Worm (Caenorhabditis elegans): ENCODE data around the gene esyt-2.
A peak's percentile ranks its signal among the peaks of the same experiment; 100 is the strongest.

Gene esyt-2

DNA sequence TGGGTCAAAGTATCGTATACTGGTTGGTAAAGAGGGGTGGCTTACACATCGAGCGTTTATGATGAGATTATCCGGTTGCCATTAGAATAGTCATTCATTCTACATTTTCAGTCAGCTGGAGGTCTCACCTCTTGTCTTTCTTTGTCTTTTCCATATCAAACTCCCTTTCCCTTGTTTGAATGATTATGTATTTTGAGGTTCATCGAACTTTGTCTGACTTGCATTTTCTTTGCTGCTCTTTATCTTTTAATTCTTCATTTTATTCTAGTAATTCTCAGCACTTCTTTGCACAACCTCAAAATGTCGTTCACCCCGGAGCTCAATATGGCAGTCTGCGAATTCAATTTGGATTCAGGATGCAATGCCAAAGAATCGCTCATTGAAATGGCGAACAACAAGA is 9.8 kb upstream of the esyt-2 start, which contains the start of gene T12A2.3:
TSS of gene T12A2.3 (plus strand) at position 301 of the 400 bp plus-strand sequence.
- TF ChIP-seq syd-9 (tag; optimal IDR thresholded peaks at IDR 0.05) (no peak), mec-3 (tag; optimal IDR thresholded peaks at IDR 0.05; ENCODE audit: borderline replicate concordance) (no peak), gmeb-2 (tag; optimal IDR thresholded peaks at IDR 0.05) (no peak), ceh-2 (tag; optimal IDR thresholded peaks at IDR 0.05) (no peak), rnt-1 (tag; optimal IDR thresholded peaks at IDR 0.05) (no peak), pha-4 (tag; optimal IDR thresholded peaks at IDR 0.05) (no peak), ceh-9 (tag; optimal IDR thresholded peaks at IDR 0.05) (no peak), odd-2 (tag; optimal IDR thresholded peaks at IDR 0.05) (no peak), pha-2 (tag; optimal IDR thresholded peaks at IDR 0.05) (no peak), ceh-18 (tag; optimal IDR thresholded peaks at IDR 0.05) (no peak), ceh-48 (tag; optimal IDR thresholded peaks at IDR 0.05) (no peak), elt-2 (tag; optimal IDR thresholded peaks at IDR 0.05) (no peak), sox-2 (GFP tag; IDR thresholded peaks at IDR 0.05) (no peak), madf-2 (tag; optimal IDR thresholded peaks at IDR 0.05) (no peak), unc-3 (GFP tag; conservative IDR thresholded peaks at IDR 0.05) (no peak), unc-3 (tag; optimal IDR thresholded peaks at IDR 0.05) (no peak), sdc-2 (tag; optimal IDR thresholded peaks at IDR 0.05) (no peak), nhr-232 (tag; optimal IDR thresholded peaks at IDR 0.05) (no peak), K02D7.2 (tag; optimal IDR thresholded peaks at IDR 0.05) (no peak), sox-4 (tag; optimal IDR thresholded peaks at IDR 0.05) (no peak), elt-4 (tag; optimal IDR thresholded peaks at IDR 0.05) (no peak)

DNA sequence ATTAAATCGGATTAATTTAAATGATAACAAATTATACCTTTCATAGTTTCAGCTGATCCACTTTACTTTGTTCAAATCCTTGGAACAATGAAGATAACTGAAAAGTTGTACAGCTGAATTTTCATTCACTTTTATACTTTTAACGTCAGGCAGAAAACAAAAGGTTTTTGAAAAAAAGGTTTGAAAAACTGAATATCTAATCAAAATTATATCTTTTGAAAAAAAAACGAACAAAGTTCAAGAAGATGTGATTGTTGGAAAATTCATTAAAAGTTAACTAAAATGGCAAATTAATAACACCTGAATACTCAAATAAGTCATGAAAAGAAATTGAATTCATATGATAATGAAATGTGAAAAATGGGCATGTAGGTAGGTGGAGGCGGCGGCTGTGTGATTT is 5.9 kb upstream of the esyt-2 start, which contains the start of gene T12A2.21:
TSS of gene T12A2.21 (minus strand) at position 101 of the 400 bp plus-strand sequence.
- TF ChIP-seq unc-86 (tag; optimal IDR thresholded peaks at IDR 0.05) (no peak), C38D4.7 (GFP tag; optimal IDR thresholded peaks at IDR 0.05) (no peak), fkh-10 (GFP tag; optimal IDR thresholded peaks at IDR 0.05) (no peak), ceh-2 (tag; optimal IDR thresholded peaks at IDR 0.05) (no peak), ceh-6 (GFP tag; optimal IDR thresholded peaks at IDR 0.05) (no peak), ttx-3 (tag; optimal IDR thresholded peaks at IDR 0.05) (no peak)

DNA sequence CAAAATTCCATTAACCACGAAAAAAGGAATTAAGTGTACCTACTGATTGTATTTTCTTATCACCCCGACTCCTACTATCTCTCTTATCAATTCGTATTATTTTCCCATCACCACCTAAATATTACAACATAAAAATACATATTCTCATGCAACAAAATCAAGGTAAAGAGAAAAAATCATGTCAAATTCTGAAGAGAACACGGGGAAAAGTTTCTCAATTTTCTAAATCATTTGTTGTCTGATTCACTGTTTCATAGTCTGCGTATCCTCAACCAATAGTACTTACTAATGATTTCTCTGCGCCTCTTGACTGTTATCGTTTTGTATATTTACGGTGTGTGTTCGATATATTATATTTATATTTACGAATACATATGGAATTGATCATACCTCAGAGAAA is 1.1 kb upstream of the esyt-2 start:
- TF ChIP-seq pat-9 (tag; optimal IDR thresholded peaks at IDR 0.05) (no peak), pqm-1 (tag; optimal IDR thresholded peaks at IDR 0.05) (no peak), elt-2 (tag; optimal IDR thresholded peaks at IDR 0.05) (peak; percentile 85)

DNA sequence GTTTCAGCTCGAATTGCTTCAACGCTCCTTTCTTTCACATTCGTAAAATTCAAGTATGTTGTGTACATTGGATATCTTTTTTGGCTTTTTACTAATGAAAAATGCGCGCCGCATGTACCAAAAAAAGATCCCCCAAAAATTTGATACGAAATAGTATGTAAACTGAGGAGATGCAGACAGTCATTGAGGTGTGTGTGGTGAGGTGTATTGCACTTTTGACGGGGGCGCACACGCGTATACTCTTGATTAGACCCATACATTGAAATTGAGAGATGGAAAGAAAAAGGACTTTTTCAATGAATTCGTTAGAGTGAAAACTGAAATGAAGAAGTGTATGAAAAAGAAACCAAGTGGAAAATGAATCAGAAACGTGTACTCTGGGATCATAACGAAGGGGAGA is 9.4 kb downstream of the esyt-2 start:
- TF ChIP-seq ceh-31 (tag; optimal IDR thresholded peaks at IDR 0.05), result no peak
- no peak for TF ChIP-seq ceh-34 (tag; optimal IDR thresholded peaks at IDR 0.05)
- TF ChIP-seq pros-1 (tag; optimal IDR thresholded peaks at IDR 0.05), result no peak
- TF ChIP-seq ceh-18 (tag; optimal IDR thresholded peaks at IDR 0.05), result no peak
- no peak for TF ChIP-seq pax-1 (tag; optimal IDR thresholded peaks at IDR 0.05)
- TF ChIP-seq madf-2 (tag; optimal IDR thresholded peaks at IDR 0.05), result no peak
- no peak for TF ChIP-seq nfya-1 (tag; optimal IDR thresholded peaks at IDR 0.05)
- TF ChIP-seq fkh-10 (GFP tag; optimal IDR thresholded peaks at IDR 0.05), result no peak
- no peak for TF ChIP-seq rnt-1 (tag; optimal IDR thresholded peaks at IDR 0.05)
- TF ChIP-seq npax-4 (tag; optimal IDR thresholded peaks at IDR 0.05), result no peak
- TF ChIP-seq sox-2 (GFP tag; IDR thresholded peaks at IDR 0.05), result no peak
- no peak for TF ChIP-seq ceh-6 (GFP tag; optimal IDR thresholded peaks at IDR 0.05)
- no peak for TF ChIP-seq sdc-2 (tag; optimal IDR thresholded peaks at IDR 0.05)
- no peak for TF ChIP-seq Y22D7AL.16 (tag; optimal IDR thresholded peaks at IDR 0.05)
- TF ChIP-seq ttx-3 (tag; optimal IDR thresholded peaks at IDR 0.05), result no peak
- no peak for TF ChIP-seq C38D4.7 (GFP tag; optimal IDR thresholded peaks at IDR 0.05)
- no peak for TF ChIP-seq pag-3 (tag; optimal IDR thresholded peaks at IDR 0.05; ENCODE audit: borderline replicate concordance)
- no peak for TF ChIP-seq ceh-48 (tag; optimal IDR thresholded peaks at IDR 0.05)
- TF ChIP-seq dmd-4 (tag; optimal IDR thresholded peaks at IDR 0.05; ENCODE audit: borderline replicate concordance), result no peak

Measured in whole organism, late embryonic.